Fruit fly (Drosophila melanogaster) whole organism, prepupa: ENCODE data around the gene Kua.
A peak's percentile ranks its signal among the peaks of the same experiment; 100 is the strongest.

Source experiments
- CG10631 ChIP-seq: fragments of 200-800 bp; sonication (Bioruptor generic); optimal IDR thresholded peaks from 2 replicates; lab custom pipeline; 2016; ENCODE audit warnings: missing biosample characterization, missing genetic modification characterization
- CG10669 ChIP-seq: fragments of 200-800 bp; sonication (Bioruptor generic); optimal IDR thresholded peaks from 3 replicates; lab custom pipeline; 2018; ENCODE audit warnings: missing biosample characterization, mild to moderate bottlenecking, missing genetic modification characterization, moderate library complexity
- CG11294 ChIP-seq: fragments of 200-800 bp; sonication (Bioruptor generic); IDR thresholded peaks from 2 replicates; pipeline ENCODE4 v1.3.6; 2022; ENCODE audit warnings: missing biosample characterization, missing genetic modification characterization
- CG1621 ChIP-seq: fragments of 200-800 bp; sonication (Bioruptor generic); optimal IDR thresholded peaks from 3 replicates; lab custom pipeline; 2018; ENCODE audit warnings: missing biosample characterization, mild to moderate bottlenecking, missing genetic modification characterization
- CG16779 ChIP-seq: fragments of 200-800 bp; sonication (Bioruptor generic); optimal IDR thresholded peaks from 3 replicates; lab custom pipeline; 2017; ENCODE audit warnings: missing biosample characterization, mild to moderate bottlenecking, missing genetic modification characterization
- CG3032 ChIP-seq: fragments of 200-800 bp; optimal IDR thresholded peaks from 2 replicates; lab custom pipeline; 2019; ENCODE audit warnings: missing biosample characterization, mild to moderate bottlenecking, missing genetic modification characterization, moderate library complexity
- CG31627 ChIP-seq: fragments of 200-800 bp; sonication (Bioruptor generic); optimal IDR thresholded peaks from 3 replicates; lab custom pipeline; 2016; ENCODE audit warnings: missing biosample characterization, missing genetic modification characterization
- CG32006 ChIP-seq: fragments of 200-800 bp; sonication (Bioruptor generic); optimal IDR thresholded peaks from 3 replicates; lab custom pipeline; 2017; ENCODE audit warnings: missing biosample characterization, mild to moderate bottlenecking, missing genetic modification characterization
- CG3919 ChIP-seq: fragments of 200-800 bp; sonication (Bioruptor generic); optimal IDR thresholded peaks from 3 replicates; lab custom pipeline; 2016; ENCODE audit warnings: missing biosample characterization, missing genetic modification characterization
- CG4318 ChIP-seq: fragments of 200-800 bp; sonication (Bioruptor generic); optimal IDR thresholded peaks from 3 replicates; lab custom pipeline; 2017; ENCODE audit warnings: missing biosample characterization, mild to moderate bottlenecking, missing genetic modification characterization
- CG6276 ChIP-seq: fragments of 200-800 bp; sonication (Bioruptor generic); optimal IDR thresholded peaks from 2 replicates; lab custom pipeline; 2017; ENCODE audit warnings: missing biosample characterization, mild to moderate bottlenecking, missing genetic modification characterization
- CG7368 ChIP-seq: fragments of 200-800 bp; sonication (Bioruptor generic); optimal IDR thresholded peaks from 3 replicates; lab custom pipeline; 2016; ENCODE audit warnings: missing biosample characterization, missing genetic modification characterization
- CG8319 ChIP-seq: fragments of 200-800 bp; sonication (Bioruptor generic); optimal IDR thresholded peaks from 3 replicates; lab custom pipeline; 2016; ENCODE audit warnings: missing biosample characterization, missing genetic modification characterization
- Eip75B ChIP-seq: fragments of 200-800 bp; sonication (Bioruptor generic); optimal IDR thresholded peaks from 3 replicates; lab custom pipeline; 2016; ENCODE audit warnings: missing biosample characterization, missing genetic modification characterization
- Eip78C ChIP-seq: fragments of 200-800 bp; sonication (Bioruptor generic); peaks from one replicate; lab custom pipeline; 2016; ENCODE audit warnings: missing biosample characterization, missing genetic modification characterization
- Eip93F ChIP-seq: fragments of 200-800 bp; sonication (Bioruptor generic); optimal IDR thresholded peaks from 2 replicates; lab custom pipeline; 2016; ENCODE audit warnings: missing biosample characterization, mild to moderate bottlenecking, missing genetic modification characterization
- Ets21C ChIP-seq: fragments of 200-800 bp; sonication (Bioruptor generic); optimal IDR thresholded peaks from 3 replicates; lab custom pipeline; 2016; ENCODE audit warnings: missing biosample characterization, missing genetic modification characterization
- Ets96B ChIP-seq: fragments of 200-800 bp; optimal IDR thresholded peaks from 2 replicates; lab custom pipeline; 2019; ENCODE audit warnings: missing biosample characterization, mild to moderate bottlenecking, missing genetic modification characterization, moderate library complexity
- Gug ChIP-seq: fragments of 200-800 bp; sonication (Bioruptor generic); IDR thresholded peaks from 2 replicates; pipeline ENCODE4 v1.3.6; 2022; ENCODE audit warnings: missing biosample characterization, missing genetic modification characterization
- Hr38 ChIP-seq: sonication (Bioruptor generic); optimal IDR thresholded peaks from 2 replicates; lab custom pipeline; 2016; ENCODE audit warnings: missing biosample characterization, missing genetic modification characterization
- Hr4 ChIP-seq: fragments of 200-800 bp; sonication (Bioruptor generic); optimal IDR thresholded peaks from 3 replicates; lab custom pipeline; 2016; ENCODE audit warnings: missing biosample characterization, missing genetic modification characterization
- Lpt ChIP-seq: fragments of 200-800 bp; sonication (Bioruptor generic); optimal IDR thresholded peaks from 3 replicates; lab custom pipeline; 2016; ENCODE audit warnings: missing biosample characterization, missing genetic modification characterization
- Met ChIP-seq: fragments of 200-800 bp; sonication (Bioruptor generic); optimal IDR thresholded peaks from 3 replicates; lab custom pipeline; 2016; ENCODE audit warnings: missing biosample characterization, missing genetic modification characterization
- OdsH ChIP-seq: fragments of 200-800 bp; sonication (Bioruptor generic); optimal IDR thresholded peaks from 3 replicates; lab custom pipeline; 2016; ENCODE audit warnings: missing biosample characterization, missing genetic modification characterization
- Smox ChIP-seq: fragments of 200-800 bp; sonication (Bioruptor generic); optimal IDR thresholded peaks from 3 replicates; lab custom pipeline; 2016; ENCODE audit warnings: missing biosample characterization, missing genetic modification characterization
- Sox14 ChIP-seq: fragments of 200-800 bp; sonication (Bioruptor generic); optimal IDR thresholded peaks from 3 replicates; lab custom pipeline; 2016; ENCODE audit warnings: missing biosample characterization, missing genetic modification characterization
- Sox15 ChIP-seq: fragments of 200-800 bp; sonication (Bioruptor generic); optimal IDR thresholded peaks from 3 replicates; lab custom pipeline; 2016; ENCODE audit warnings: missing biosample characterization, missing genetic modification characterization
- achi ChIP-seq: fragments of 200-800 bp; sonication (Bioruptor generic); optimal IDR thresholded peaks from 3 replicates; lab custom pipeline; 2016; ENCODE audit warnings: missing biosample characterization, missing genetic modification characterization
- cyc ChIP-seq: fragments of 200-800 bp; sonication (Bioruptor generic); optimal IDR thresholded peaks from 3 replicates; lab custom pipeline; 2016; ENCODE audit warnings: missing biosample characterization, missing genetic modification characterization
- dsx ChIP-seq: fragments of 200-800 bp; optimal IDR thresholded peaks from 3 replicates; lab custom pipeline; 2019; ENCODE audit warnings: missing biosample characterization, mild to moderate bottlenecking, missing genetic modification characterization, moderate library complexity; ENCODE audit not compliant: poor library complexity, severe bottlenecking
- eg ChIP-seq: fragments of 200-800 bp; sonication (Bioruptor generic); IDR thresholded peaks from 3 replicates; pipeline ENCODE4 v1.3.6; 2022; ENCODE audit warnings: missing biosample characterization, missing genetic modification characterization
- fd85E ChIP-seq: fragments of 200-800 bp; sonication (Bioruptor generic); optimal IDR thresholded peaks from 3 replicates; lab custom pipeline; 2016; ENCODE audit warnings: missing biosample characterization, missing genetic modification characterization
- net ChIP-seq: fragments of 200-800 bp; sonication (Bioruptor generic); optimal IDR thresholded peaks from 3 replicates; lab custom pipeline; 2016; ENCODE audit warnings: missing biosample characterization, missing genetic modification characterization
- pdm3 ChIP-seq: fragments of 200-800 bp; sonication (Bioruptor generic); optimal IDR thresholded peaks from 3 replicates; lab custom pipeline; 2016; ENCODE audit warnings: missing biosample characterization, missing genetic modification characterization
- salr ChIP-seq, 2 experiments: fragments of 200-800 bp; sonication (Bioruptor generic); optimal IDR thresholded peaks; 3 replicates each; lab custom pipeline; 2016 to 2018; ENCODE audit warnings: missing biosample characterization in 2 of 2, missing genetic modification characterization in 2 of 2, mild to moderate bottlenecking in 1 of 2
- spab ChIP-seq: fragments of 200-800 bp; sonication (Bioruptor generic); optimal IDR thresholded peaks from 2 replicates; lab custom pipeline; 2017; ENCODE audit warnings: missing biosample characterization, mild to moderate bottlenecking, missing genetic modification characterization, missing genetic modification reagents
- ss ChIP-seq, 2 experiments: fragments of 200-800 bp; sonication (Bioruptor generic); optimal IDR thresholded peaks; 2 replicates in 1 of 2; 3 replicates in 1 of 2; lab custom pipeline; 2017 to 2018; ENCODE audit warnings: mild to moderate bottlenecking in 2 of 2, missing biosample characterization in 2 of 2, missing genetic modification characterization in 2 of 2, moderate library complexity in 1 of 2
- svp ChIP-seq: fragments of 200-800 bp; sonication (Bioruptor generic); peaks from one replicate; lab custom pipeline; 2016; ENCODE audit warnings: missing biosample characterization, missing genetic modification characterization
- topi ChIP-seq: fragments of 200-800 bp; sonication (Bioruptor generic); optimal IDR thresholded peaks from 3 replicates; lab custom pipeline; 2016; ENCODE audit warnings: missing biosample characterization, missing genetic modification characterization
- vri ChIP-seq: fragments of 200-800 bp; sonication (Bioruptor generic); optimal IDR thresholded peaks from 3 replicates; lab custom pipeline; 2016; ENCODE audit warnings: missing biosample characterization, mild to moderate bottlenecking, missing genetic modification characterization

Gene Kua

dm6 chr2L:20086295-20087096, 10.9 kb upstream of the Kua start (continued):
- TF ChIP-seq salr (GFP tag; optimal IDR thresholded peaks at IDR 0.05; lab: Kevin White, UChicago) (peak; percentile 63 to 83), OdsH (GFP tag; lab: Kevin White, UChicago) (peak; percentile 95), CG3032 (tag; lab: Kevin White, UChicago) (peak; percentile 73), CG10669 (GFP tag; lab: Kevin White, UChicago) (peak; percentile 86), topi (GFP tag; lab: Kevin White, UChicago) (peak; percentile 91), CG11294 (GFP tag; lab: Robert Waterston, UW) (peak; percentile 96), svp (GFP tag; lab: Kevin White, UChicago) (peak; percentile 98), Met (peak; percentile 92), Gug (GFP tag; lab: Robert Waterston, UW) (peak; percentile 96), Eip78C (peak; percentile 98), CG3919 (GFP tag; lab: Kevin White, UChicago) (peak; percentile 92), CG1621 (tag; lab: Kevin White, UChicago) (peak; percentile 76), CG16779 (peak; percentile 90), fd85E (GFP tag; lab: Kevin White, UChicago) (peak; percentile 64), vri (GFP tag; lab: Kevin White, UChicago) (peak; percentile 96), Eip93F (GFP tag; lab: Kevin White, UChicago) (peak; percentile 94), Smox (GFP tag; lab: Kevin White, UChicago) (peak; percentile 92), CG6276 (GFP tag; lab: Kevin White, UChicago) (peak; percentile 91), eg (GFP tag; lab: Robert Waterston, UW) (peak; percentile 98), CG31627 (GFP tag; lab: Kevin White, UChicago) (peak; percentile 91), Hr38 (no peak), Eip75B (GFP tag; lab: Kevin White, UChicago) (peak; percentile 98), CG8319 (peak; percentile 90), CG10631 (GFP tag; lab: Kevin White, UChicago) (peak; percentile 92), cyc (GFP tag; lab: Kevin White, UChicago) (peak; percentile 88), achi (GFP tag; lab: Kevin White, UChicago) (peak; percentile 88), CG4318 (GFP tag; lab: Kevin White, UChicago) (peak; percentile 77), spab (peak; percentile 81), Ets21C (GFP tag; lab: Kevin White, UChicago) (peak; percentile 84), Lpt (peak; percentile 93), ss (GFP tag; optimal IDR thresholded peaks at IDR 0.05; lab: Kevin White, UChicago) (peak; percentile 15 to 71), dsx (GFP tag; lab: Kevin White, UChicago) (peak; percentile 55), Ets96B (tag; lab: Kevin White, UChicago) (peak; percentile 81), Sox15 (GFP tag; lab: Kevin White, UChicago) (peak; percentile 85), net (GFP tag; lab: Kevin White, UChicago) (peak; percentile 93), pdm3 (peak; percentile 95), CG7368 (GFP tag; lab: Kevin White, UChicago) (peak; percentile 92), Sox14 (GFP tag; lab: Kevin White, UChicago) (peak; percentile 95), CG32006 (peak; percentile 90), Hr4 (GFP tag; lab: Kevin White, UChicago) (peak; percentile 94)
